Fruit fly (Drosophila melanogaster): ENCODE data around the gene Ssl1.

Gene Ssl1

dm6 chr3L:22847679-22848118, 31.2 kb upstream of the Ssl1 start (continued):
- TF ChIP-seq MTF-1 (GFP tag; optimal IDR thresholded peaks at IDR 0.05; ENCODE audit: borderline replicate concordance) (no peak), Usf (GFP tag; optimal IDR thresholded peaks at IDR 0.05) (no peak), ato (GFP tag; IDR thresholded peaks at IDR 0.05; ENCODE audit: partially characterized antibody) (peak; percentile 94), cwo (GFP tag; optimal IDR thresholded peaks at IDR 0.05) (no peak), CG10209 (GFP tag; optimal IDR thresholded peaks at IDR 0.05) (no peak), pan (optimal IDR thresholded peaks at IDR 0.05) (no peak), pan (GFP tag; optimal IDR thresholded peaks at IDR 0.05 in 1 of 2, IDR thresholded peaks at IDR 0.05 in 1 of 2) (no peak), kah (GFP tag; optimal IDR thresholded peaks at IDR 0.05) (no peak), chm (GFP tag; IDR thresholded peaks at IDR 0.05) (no peak), Side (GFP tag; optimal IDR thresholded peaks at IDR 0.05) (no peak), her (GFP tag; optimal IDR thresholded peaks at IDR 0.05) (no peak), CG13287 (GFP tag; IDR thresholded peaks at IDR 0.05; ENCODE audit: partially characterized antibody) (peak; percentile 72), maf-S (GFP tag; optimal IDR thresholded peaks at IDR 0.05) (no peak), CG8765 (GFP tag; IDR thresholded peaks at IDR 0.05) (no peak), CG10979 (tag; optimal IDR thresholded peaks at IDR 0.05) (no peak), BEAF-32 (GFP tag; optimal IDR thresholded peaks at IDR 0.05) (no peak), D (optimal IDR thresholded peaks at IDR 0.05) (no peak), D (GFP tag; optimal IDR thresholded peaks at IDR 0.05) (no peak), CG10959 (GFP tag; IDR thresholded peaks at IDR 0.05) (no peak), pita (GFP tag; optimal IDR thresholded peaks at IDR 0.05) (no peak), Ravus (GFP tag; IDR thresholded peaks at IDR 0.05) (no peak), CG7987 (GFP tag; optimal IDR thresholded peaks at IDR 0.05) (no peak), CG2678 (tag; optimal IDR thresholded peaks at IDR 0.05) (no peak), gcm (GFP tag; optimal IDR thresholded peaks at IDR 0.05) (peak; percentile 1), slp2 (GFP tag; optimal IDR thresholded peaks at IDR 0.05) (no peak), CG16813 (GFP tag; IDR thresholded peaks at IDR 0.05; ENCODE audit: partially characterized antibody) (peak; percentile 95), HmgZ (tag; optimal IDR thresholded peaks at IDR 0.05) (peak; percentile 13), CG6689 (GFP tag; IDR thresholded peaks at IDR 0.05) (no peak), CG17829 (tag; optimal IDR thresholded peaks at IDR 0.05) (no peak), CG3995 (GFP tag; optimal IDR thresholded peaks at IDR 0.05) (no peak), sob (GFP tag; IDR thresholded peaks at IDR 0.05) (peak; percentile 33; the same call in 1 of the 2 replicates), yki (optimal IDR thresholded peaks at IDR 0.05) (no peak), CG2129 (GFP tag; IDR thresholded peaks at IDR 0.05; ENCODE audit: partially characterized antibody) (no peak), dpn (GFP tag; optimal IDR thresholded peaks at IDR 0.05) (no peak), Med (GFP tag) (peak; percentile 59), Taf1 (GFP tag; IDR thresholded peaks at IDR 0.05) (no peak), CG32532 (GFP tag; IDR thresholded peaks at IDR 0.05) (peak; percentile 37; the same call in 1 of the 2 replicates), D19B (GFP tag; optimal IDR thresholded peaks at IDR 0.05) (no peak), fru (optimal IDR thresholded peaks at IDR 0.05) (no peak), hbn (GFP tag; IDR thresholded peaks at IDR 0.05; ENCODE audit: partially characterized antibody) (peak; percentile 62; the same call in 1 of the 2 replicates), corto (GFP tag; optimal IDR thresholded peaks at IDR 0.05) (no peak), run (tag; optimal IDR thresholded peaks at IDR 0.05) (no peak), esg (GFP tag; conservative IDR thresholded peaks at IDR 0.05) (no peak), Hmr (GFP tag; optimal IDR thresholded peaks at IDR 0.05) (no peak), pfk (GFP tag; optimal IDR thresholded peaks at IDR 0.05) (no peak), nau (GFP tag; optimal IDR thresholded peaks at IDR 0.05) (no peak), slou (GFP tag; optimal IDR thresholded peaks at IDR 0.05) (no peak), Fer3 (tag; optimal IDR thresholded peaks at IDR 0.05) (no peak), CG3065 (GFP tag; optimal IDR thresholded peaks at IDR 0.05) (no peak), chinmo (GFP tag; IDR thresholded peaks at IDR 0.05; ENCODE audit: partially characterized antibody) (peak; percentile 84; the same call in 2 of the 4 replicates), trem (tag; optimal IDR thresholded peaks at IDR 0.05) (peak; percentile 9)
